Fruit fly (Drosophila melanogaster) S2 (cell line): ENCODE data around the gene Tace.

Experiments
- CG8478 ChIP-seq: fragments of >200 bp; optimal IDR thresholded peaks from 2 replicates; lab custom pipeline; 2018
- CTCF ChIP-seq, 2 experiments: fragments of >200 bp; optimal IDR thresholded peaks; 2 replicates each; lab custom pipeline; 2018

- no peak for TF ChIP-seq CG8478
- no peak for TF ChIP-seq CTCF (optimal IDR thresholded peaks at IDR 0.05; lab: Kevin White, UChicago)
Measured at dm6 chr3R:29983886-29984285, 16.4 kb upstream of the Tace start.
